Worm (Caenorhabditis elegans): ENCODE results near the gene Y42H9AR.2.
"Not testable (repeated sequence)": the region's sequence is repeated elsewhere in the genome, so short reads cannot be mapped to it uniquely, and the experiment has no call there.

Gene Y42H9AR.2

ce11 chrIV:8115462-8115861 is 15.8 kb downstream of the Y42H9AR.2 start, which contains the start of gene irld-8:
Gene irld-8, plus strand, starts transcription at chrIV:8115762.
- TF ChIP-seq aha-1 (tag) (peak; percentile 79), nhr-237 (tag; optimal IDR thresholded peaks at IDR 0.05) (no peak)

- TF ChIP-seq egl-43 (GFP tag; IDR thresholded peaks at IDR 0.05) (no peak), zfp-2 (tag; optimal IDR thresholded peaks at IDR 0.05) (no peak), daf-12 (tag; optimal IDR thresholded peaks at IDR 0.05) (no peak), unc-39 (tag; optimal IDR thresholded peaks at IDR 0.05) (no peak), ztf-11 (tag; optimal IDR thresholded peaks at IDR 0.05) (no peak), nhr-41 (GFP tag; IDR thresholded peaks at IDR 0.05) (no peak), ceh-32 (tag; optimal IDR thresholded peaks at IDR 0.05; ENCODE audit: poor library complexity) (no peak), hmg-1.1 (GFP tag; IDR thresholded peaks at IDR 0.05) (no peak), lin-15B (tag; optimal IDR thresholded peaks at IDR 0.05) (no peak), zag-1 (tag; optimal IDR thresholded peaks at IDR 0.05) (no peak), hlh-11 (tag; optimal IDR thresholded peaks at IDR 0.05) (no peak), lin-1 (GFP tag; IDR thresholded peaks at IDR 0.05) (no peak), spr-1 (tag; optimal IDR thresholded peaks at IDR 0.05) (no peak), madf-5 (GFP tag; IDR thresholded peaks at IDR 0.05) (no peak), nhr-111 (GFP tag; optimal IDR thresholded peaks at IDR 0.05) (no peak), tag-97 (GFP tag; IDR thresholded peaks at IDR 0.05) (no peak), nhr-42 (GFP tag; IDR thresholded peaks at IDR 0.05) (no peak), fkh-10 (GFP tag; optimal IDR thresholded peaks at IDR 0.05) (no peak)
Measured at ce11 chrIV:8118790-8119189, 19.1 kb downstream of the Y42H9AR.2 start, which contains the start of gene F42G8.8. Gene F42G8.8, plus strand, starts transcription at chrIV:8119090.

- not testable (repeated sequence) for TF ChIP-seq mdl-1 (tag; optimal IDR thresholded peaks at IDR 0.05); daf-19 (GFP tag; conservative IDR thresholded peaks at IDR 0.05); nhr-11 (tag; optimal IDR thresholded peaks at IDR 0.05)
Measured at ce11 chrIV:8122349-8122748, 22.6 kb downstream of the Y42H9AR.2 start, which contains the start of gene erp-44.3. Gene erp-44.3, plus strand, starts transcription at chrIV:8122649.

- TF ChIP-seq vab-7 (GFP tag; IDR thresholded peaks at IDR 0.05) = peak; percentile 47; the same call in 1 of the 2 replicates
- peak; percentile 63 for TF ChIP-seq snpc-1.2 (GFP tag; IDR thresholded peaks at IDR 0.05)
- TF ChIP-seq dmd-8 (GFP tag; IDR thresholded peaks at IDR 0.05) = 0 out of 2 replicates have a peak, but pooled peaks have one; percentile 16
- TF ChIP-seq F26F4.8 (GFP tag; conservative IDR thresholded peaks at IDR 0.05) = 0 out of 2 replicates have a peak, but pooled peaks have one; percentile 33
- peak; percentile 76 for TF ChIP-seq lim-7 (GFP tag; IDR thresholded peaks at IDR 0.05)
- 0 out of 2 replicates have a peak, but pooled peaks have one; percentile 23 for TF ChIP-seq Y105C5A.15 (GFP tag; IDR thresholded peaks at IDR 0.05)
- TF ChIP-seq egl-43 (GFP tag; IDR thresholded peaks at IDR 0.05) = peak; percentile 59; the same call in 1 of the 2 replicates
Measured at ce11 chrIV:8123541-8123940, 23.8 kb downstream of the Y42H9AR.2 start.

ce11 chrIV:8126902-8127301 is 27.2 kb downstream of the Y42H9AR.2 start, which contains the start of gene ceph-41:
Gene ceph-41, plus strand, starts transcription at chrIV:8127202.
- TF ChIP-seq Y5F2A.4 (GFP tag; optimal IDR thresholded peaks at IDR 0.05) (no peak), mxl-2 (GFP tag; conservative IDR thresholded peaks at IDR 0.05) (no peak), lin-29 (GFP tag; IDR thresholded peaks at IDR 0.05) (no peak), spr-1 (tag; optimal IDR thresholded peaks at IDR 0.05) (no peak), D1046.2 (GFP tag; IDR thresholded peaks at IDR 0.05) (no peak), duxl-1 (tag; optimal IDR thresholded peaks at IDR 0.05; ENCODE audit: poor library complexity) (no peak), zfp-2 (tag; optimal IDR thresholded peaks at IDR 0.05) (no peak), unc-62 (GFP tag; optimal IDR thresholded peaks at IDR 0.05 in 1 of 2) (no peak), unc-62 (tag; optimal IDR thresholded peaks at IDR 0.05) (no peak), ZK546.5 (tag; optimal IDR thresholded peaks at IDR 0.05) (no peak), nhr-77 (tag; optimal IDR thresholded peaks at IDR 0.05) (no peak), daf-16 (GFP tag; optimal IDR thresholded peaks at IDR 0.05) (no peak), daf-16 (tag; optimal IDR thresholded peaks at IDR 0.05) (no peak), ama-1 (optimal IDR thresholded peaks at IDR 0.05) (no peak), nhr-237 (tag; optimal IDR thresholded peaks at IDR 0.05) (no peak), daf-12 (tag; optimal IDR thresholded peaks at IDR 0.05) (no peak), php-3 (GFP tag; IDR thresholded peaks at IDR 0.05) (no peak), zip-2 (tag; optimal IDR thresholded peaks at IDR 0.05) (no peak), sdz-12 (GFP tag; optimal IDR thresholded peaks at IDR 0.05) (no peak), lin-15B (tag; optimal IDR thresholded peaks at IDR 0.05) (no peak)

Measured in whole organism, L4 larva.